Worm (Caenorhabditis elegans): ENCODE data around the gene F12A10.1.
"Not testable (repeated sequence)": the region's sequence is repeated elsewhere in the genome, so short reads cannot be mapped to it uniquely, and the experiment has no call there.

F12A10.1 gene

ce11 chrII:5534939-5535338 lies 38.6 kb downstream of the F12A10.1 start, which contains the start of gene hlh-25:
Gene hlh-25 (plus strand): TSS chrII:5535239.
- TF ChIP-seq snpc-1.2 (GFP tag; IDR thresholded peaks at IDR 0.05); php-3 (GFP tag; IDR thresholded peaks at IDR 0.05); nhr-6 (tag; optimal IDR thresholded peaks at IDR 0.05): not testable (repeated sequence)

ce11 chrII:5537078-5537477 lies 40.7 kb downstream of the F12A10.1 start:
- no peak for TF ChIP-seq ZK546.5 (tag; optimal IDR thresholded peaks at IDR 0.05)
- peak; percentile 61 for TF ChIP-seq T20F7.1 (GFP tag; optimal IDR thresholded peaks at IDR 0.05)
- TF ChIP-seq zip-2 (tag; optimal IDR thresholded peaks at IDR 0.05), result no peak
- TF ChIP-seq spr-1 (tag; optimal IDR thresholded peaks at IDR 0.05), result peak; percentile 65
- TF ChIP-seq hif-1 (tag; optimal IDR thresholded peaks at IDR 0.05), result no peak
- TF ChIP-seq nhr-77 (tag; optimal IDR thresholded peaks at IDR 0.05), result no peak
- no peak for TF ChIP-seq F49E8.2 (tag; optimal IDR thresholded peaks at IDR 0.05; ENCODE audit: borderline replicate concordance)

ce11 chrII:5537524-5537923 lies 41.2 kb downstream of the F12A10.1 start, which contains the start of gene C17C3.11:
Gene C17C3.11 (plus strand): TSS chrII:5537824.
- TF ChIP-seq nhr-28 (tag; optimal IDR thresholded peaks at IDR 0.05), result no peak
- no peak for TF ChIP-seq aly-2 (tag; optimal IDR thresholded peaks at IDR 0.05)
- TF ChIP-seq lin-15B (tag; optimal IDR thresholded peaks at IDR 0.05), result no peak
- no peak for TF ChIP-seq daf-8 (GFP tag; IDR thresholded peaks at IDR 0.05)
- no peak for TF ChIP-seq ceh-28 (tag; optimal IDR thresholded peaks at IDR 0.05)
- no peak for TF ChIP-seq saeg-2 (GFP tag; IDR thresholded peaks at IDR 0.05)
- TF ChIP-seq ceh-62 (tag; optimal IDR thresholded peaks at IDR 0.05), result no peak
- TF ChIP-seq madf-9 (GFP tag; conservative IDR thresholded peaks at IDR 0.05), result no peak
- no peak for TF ChIP-seq ceh-44 (GFP tag; IDR thresholded peaks at IDR 0.05)
- no peak for TF ChIP-seq ceh-20 (GFP tag; IDR thresholded peaks at IDR 0.05)
- no peak for TF ChIP-seq tra-1 (GFP tag; IDR thresholded peaks at IDR 0.05)
- no peak for TF ChIP-seq mes-2 (tag; optimal IDR thresholded peaks at IDR 0.05; ENCODE audit: poor library complexity, severe bottlenecking)
- no peak for TF ChIP-seq sdz-12 (GFP tag; optimal IDR thresholded peaks at IDR 0.05)
- no peak for TF ChIP-seq vab-7 (GFP tag; IDR thresholded peaks at IDR 0.05)
- TF ChIP-seq F26F4.8 (GFP tag; conservative IDR thresholded peaks at IDR 0.05), result no peak
- TF ChIP-seq unc-62 (GFP tag; optimal IDR thresholded peaks at IDR 0.05 in 1 of 2), result no peak
- TF ChIP-seq unc-62 (tag; optimal IDR thresholded peaks at IDR 0.05), result no peak
- TF ChIP-seq lsy-2 (tag; optimal IDR thresholded peaks at IDR 0.05), result no peak

ce11 chrII:5540113-5540512 lies 43.8 kb downstream of the F12A10.1 start, which contains the start of gene hlh-27:
Gene hlh-27 (minus strand): TSS chrII:5540213.
- not testable (repeated sequence) for TF ChIP-seq nhr-11 (tag; optimal IDR thresholded peaks at IDR 0.05); nhr-10 (tag; optimal IDR thresholded peaks at IDR 0.05); D1046.2 (GFP tag; IDR thresholded peaks at IDR 0.05)

ce11 chrII:5541685-5542084 lies 45.3 kb downstream of the F12A10.1 start, which contains the start of gene C17C3.24:
Gene C17C3.24 (minus strand): TSS chrII:5541785.
- TF ChIP-seq snpc-4 (tag; optimal IDR thresholded peaks at IDR 0.05) (no peak), ZK337.2 (GFP tag; IDR thresholded peaks at IDR 0.05) (no peak), lin-1 (GFP tag; IDR thresholded peaks at IDR 0.05) (no peak), mxl-2 (GFP tag; conservative IDR thresholded peaks at IDR 0.05) (no peak), arid-1 (GFP tag; conservative IDR thresholded peaks at IDR 0.05) (no peak), Y105C5A.15 (GFP tag; IDR thresholded peaks at IDR 0.05) (no peak), Y48G9A.11 (GFP tag; IDR thresholded peaks at IDR 0.05) (no peak), F37D6.2 (tag; optimal IDR thresholded peaks at IDR 0.05) (no peak), zfp-2 (tag; optimal IDR thresholded peaks at IDR 0.05) (no peak), lsy-2 (tag; optimal IDR thresholded peaks at IDR 0.05) (no peak), vab-7 (GFP tag; IDR thresholded peaks at IDR 0.05) (no peak), unc-62 (GFP tag; optimal IDR thresholded peaks at IDR 0.05 in 1 of 2) (no peak), unc-62 (tag; optimal IDR thresholded peaks at IDR 0.05) (no peak)
